Fruit fly (Drosophila melanogaster) whole organism, embryonic: ENCODE results near the gene Mrp5.

Source experiments
- emc ChIP-seq: fragments of 200-800 bp; sonication (Bioruptor generic); optimal IDR thresholded peaks from 2 replicates; lab custom pipeline; 2016; ENCODE audit warnings: missing biosample characterization, missing genetic modification characterization
- run ChIP-seq: fragments of 200-800 bp; sonication (Bioruptor generic); optimal IDR thresholded peaks from 3 replicates; lab custom pipeline; 2018; ENCODE audit warnings: missing biosample characterization, mild to moderate bottlenecking, missing genetic modification characterization

- no peak for TF ChIP-seq run (tag; lab: Kevin White, UChicago)
- no peak for TF ChIP-seq emc (GFP tag; lab: Kevin White, UChicago)
Observed at dm6 chr3R:19838925-19839601, 36.4 kb downstream of the Mrp5 start.
